Fruit fly (Drosophila melanogaster) whole organism, embryonic: Measurements from ENCODE around the gene CG8925.

ENCODE experiments used
- CG10147 ChIP-seq: fragments of 200-800 bp; sonication (Bioruptor generic); optimal IDR thresholded peaks from 2 replicates; lab custom pipeline; 2019; ENCODE audit warnings: missing biosample characterization, mild to moderate bottlenecking, missing genetic modification characterization, moderate library complexity
- CG10979 ChIP-seq: fragments of 200-800 bp; sonication (Bioruptor generic); optimal IDR thresholded peaks from 2 replicates; lab custom pipeline; 2018; ENCODE audit warnings: missing biosample characterization, mild to moderate bottlenecking, missing genetic modification characterization, moderate library complexity
- CG11695 ChIP-seq: fragments of 200-800 bp; sonication (Bioruptor generic); IDR thresholded peaks from 3 replicates; pipeline ENCODE4 v1.3.6; 2022; ENCODE audit warnings: missing biosample characterization, missing genetic modification characterization
- CG1233 ChIP-seq: fragments of 200-800 bp; sonication (Bioruptor generic); optimal IDR thresholded peaks from 4 replicates; lab custom pipeline; 2018; ENCODE audit warnings: missing biosample characterization, mild to moderate bottlenecking, missing genetic modification characterization
- CG13123 ChIP-seq: fragments of 200-800 bp; sonication (Bioruptor generic); optimal IDR thresholded peaks from 2 replicates; lab custom pipeline; 2016; ENCODE audit warnings: missing biosample characterization, missing genetic modification characterization
- CG13296 ChIP-seq: fragments of 200-800 bp; sonication (Bioruptor generic); optimal IDR thresholded peaks from 3 replicates; lab custom pipeline; 2018; ENCODE audit warnings: missing biosample characterization, mild to moderate bottlenecking, missing genetic modification characterization
- CG1529 ChIP-seq: fragments of 200-800 bp; sonication (Bioruptor generic); optimal IDR thresholded peaks from 3 replicates; lab custom pipeline; 2018; ENCODE audit warnings: missing biosample characterization, missing genetic modification characterization
- CG1602 ChIP-seq: fragments of 200-800 bp; sonication (Bioruptor generic); optimal IDR thresholded peaks from 3 replicates; lab custom pipeline; 2016; ENCODE audit warnings: missing biosample characterization, missing genetic modification characterization
- CG17802 ChIP-seq: fragments of 200-800 bp; sonication (Bioruptor generic); optimal IDR thresholded peaks from 2 replicates; lab custom pipeline; 2018; ENCODE audit warnings: missing biosample characterization, mild to moderate bottlenecking, missing genetic modification characterization, moderate library complexity
- CG18599 ChIP-seq: fragments of 200-800 bp; sonication (Bioruptor generic); optimal IDR thresholded peaks from 3 replicates; lab custom pipeline; 2017; ENCODE audit warnings: missing biosample characterization, missing genetic modification characterization, mild to moderate bottlenecking, moderate library complexity, missing genetic modification reagents
- CG2116 ChIP-seq: fragments of 200-800 bp; sonication (Bioruptor generic); optimal IDR thresholded peaks from 3 replicates; lab custom pipeline; 2018; ENCODE audit warnings: missing biosample characterization, mild to moderate bottlenecking, missing genetic modification characterization
- CG30403 ChIP-seq: fragments of 200-800 bp; sonication (Bioruptor generic); optimal IDR thresholded peaks from 3 replicates; lab custom pipeline; 2016; ENCODE audit warnings: missing biosample characterization, missing genetic modification characterization
- CG32532 ChIP-seq: fragments of 200-800 bp; sonication (Bioruptor generic); IDR thresholded peaks from 2 replicates; pipeline ENCODE4 v1.3.6; 2022; ENCODE audit warnings: missing biosample characterization, missing genetic modification characterization
- CG4404 ChIP-seq: fragments of 200-800 bp; sonication (Bioruptor generic); IDR thresholded peaks from 2 replicates; pipeline ENCODE4 v1.3.6; 2022; ENCODE audit warnings: missing biosample characterization, missing genetic modification characterization
- CG6175 ChIP-seq: fragments of 200-800 bp; sonication (Bioruptor generic); IDR thresholded peaks from 3 replicates; pipeline ENCODE4 v1.3.6; 2022; ENCODE audit warnings: missing biosample characterization, missing genetic modification characterization
- CG6254 ChIP-seq: fragments of 200-800 bp; sonication (Bioruptor generic); optimal IDR thresholded peaks from 3 replicates; lab custom pipeline; 2017; ENCODE audit warnings: mild to moderate bottlenecking, missing biosample characterization, missing genetic modification reagents, missing genetic modification characterization
- CG6683 ChIP-seq: fragments of 200-800 bp; sonication (Bioruptor generic); optimal IDR thresholded peaks from 2 replicates; lab custom pipeline; 2017; ENCODE audit warnings: missing biosample characterization, mild to moderate bottlenecking, missing genetic modification characterization, missing genetic modification reagents
- CG6765 ChIP-seq: fragments of 200-800 bp; sonication (Bioruptor generic); optimal IDR thresholded peaks from 3 replicates; lab custom pipeline; 2017; ENCODE audit warnings: missing biosample characterization, mild to moderate bottlenecking, missing genetic modification characterization
- CG7556 ChIP-seq: fragments of 200-800 bp; sonication (Bioruptor generic); optimal IDR thresholded peaks from 2 replicates; lab custom pipeline; 2017; ENCODE audit warnings: missing biosample characterization, mild to moderate bottlenecking, missing genetic modification characterization
- CG7963 ChIP-seq: fragments of 200-800 bp; sonication (Bioruptor generic); IDR thresholded peaks from 3 replicates; pipeline ENCODE4 v1.3.6; 2022; ENCODE audit warnings: missing biosample characterization, missing genetic modification characterization; ENCODE audit not compliant: partially characterized antibody
- CG8290 ChIP-seq, 3 experiments: fragments of 200-800 bp; sonication (Bioruptor generic); optimal IDR thresholded peaks; 2 replicates each; lab custom pipeline; 2016 to 2019; ENCODE audit warnings: missing biosample characterization in 3 of 3, missing genetic modification characterization in 3 of 3, mild to moderate bottlenecking in 2 of 3, moderate library complexity in 1 of 3
- CG8924 ChIP-seq: fragments of 200-800 bp; optimal IDR thresholded peaks from 3 replicates; lab custom pipeline; 2019; ENCODE audit warnings: missing biosample characterization, mild to moderate bottlenecking, missing genetic modification characterization, moderate library complexity
- CG9876 ChIP-seq: fragments of 200-800 bp; sonication (Bioruptor generic); optimal IDR thresholded peaks from 2 replicates; lab custom pipeline; 2016; ENCODE audit warnings: missing biosample characterization, missing genetic modification characterization
- CoRest ChIP-seq: fragments of 200-800 bp; sonication (Bioruptor generic); optimal IDR thresholded peaks from 3 replicates; lab custom pipeline; 2018; ENCODE audit warnings: missing biosample characterization, mild to moderate bottlenecking, missing genetic modification characterization, moderate library complexity
- D19B ChIP-seq: fragments of 200-800 bp; sonication (Bioruptor generic); optimal IDR thresholded peaks from 2 replicates; lab custom pipeline; 2017; ENCODE audit warnings: missing biosample characterization, mild to moderate bottlenecking, missing genetic modification characterization
- Fer1 ChIP-seq: fragments of 200-800 bp; sonication (Bioruptor generic); optimal IDR thresholded peaks from 2 replicates; lab custom pipeline; 2017; ENCODE audit warnings: missing biosample characterization, mild to moderate bottlenecking, missing genetic modification characterization
- Hr3 ChIP-seq: fragments of 200-800 bp; sonication (Bioruptor generic); optimal IDR thresholded peaks from 3 replicates; lab custom pipeline; 2016; ENCODE audit warnings: missing biosample characterization, missing genetic modification characterization
- Hr51 ChIP-seq, 2 experiments: fragments of 200-800 bp; sonication (Bioruptor generic); optimal IDR thresholded peaks; 2 replicates in 1 of 2; 3 replicates in 1 of 2; lab custom pipeline; 2016 to 2018; ENCODE audit warnings: missing biosample characterization in 2 of 2, missing genetic modification characterization in 2 of 2, mild to moderate bottlenecking in 1 of 2, moderate library complexity in 1 of 2
- Jarid2 ChIP-seq: fragments of 200-800 bp; sonication (Bioruptor generic); optimal IDR thresholded peaks from 3 replicates; lab custom pipeline; 2017; ENCODE audit warnings: mild to moderate bottlenecking, missing biosample characterization, missing genetic modification reagents, missing genetic modification characterization
- Meics ChIP-seq: fragments of 200-800 bp; sonication (Bioruptor generic); optimal IDR thresholded peaks from 2 replicates; lab custom pipeline; 2017; ENCODE audit warnings: missing biosample characterization, mild to moderate bottlenecking, missing genetic modification characterization
- PHDP ChIP-seq: fragments of 200-800 bp; sonication (Bioruptor generic); optimal IDR thresholded peaks from 3 replicates; lab custom pipeline; 2018; ENCODE audit warnings: missing biosample characterization, mild to moderate bottlenecking, missing genetic modification characterization, moderate library complexity
- corto ChIP-seq: fragments of 200-800 bp; sonication (Bioruptor generic); optimal IDR thresholded peaks from 2 replicates; lab custom pipeline; 2016; ENCODE audit warnings: missing biosample characterization, mild to moderate bottlenecking, missing genetic modification characterization, moderate library complexity
- cwo ChIP-seq: fragments of 200-800 bp; sonication (Bioruptor generic); optimal IDR thresholded peaks from 3 replicates; lab custom pipeline; 2017; ENCODE audit warnings: missing biosample characterization, missing genetic modification characterization, mild to moderate bottlenecking, moderate library complexity, missing genetic modification reagents
- fru ChIP-seq: fragments of >200 bp; optimal IDR thresholded peaks from 2 replicates; lab custom pipeline; 2017
- gfzf ChIP-seq: fragments of 200-800 bp; sonication (Bioruptor generic); optimal IDR thresholded peaks from 2 replicates; lab custom pipeline; 2016; ENCODE audit warnings: missing biosample characterization, mild to moderate bottlenecking, missing genetic modification characterization, moderate library complexity
- lab ChIP-seq: fragments of 200-800 bp; sonication (Bioruptor generic); optimal IDR thresholded peaks from 3 replicates; lab custom pipeline; 2017; ENCODE audit warnings: missing biosample characterization, missing genetic modification characterization, mild to moderate bottlenecking, moderate library complexity, missing genetic modification reagents
- lbe ChIP-seq: fragments of 200-800 bp; sonication (Bioruptor generic); optimal IDR thresholded peaks from 2 replicates; lab custom pipeline; 2016; ENCODE audit warnings: missing biosample characterization, mild to moderate bottlenecking, missing genetic modification characterization
- lola ChIP-seq, 3 experiments: fragments of >200 bp in 2 of 3; fragments of 200-800 bp in 1 of 3; sonication (Bioruptor generic) in 1 of 3; optimal IDR thresholded peaks; 2 replicates each; lab custom pipeline; 2017 to 2019; ENCODE audit warnings: missing biosample characterization in 3 of 3, missing genetic modification characterization in 3 of 3, mild to moderate bottlenecking in 1 of 3, moderate library complexity in 1 of 3
- lov ChIP-seq, 2 experiments: fragments of 200-800 bp in 1 of 2; fragments of >200 bp in 1 of 2; sonication (Bioruptor generic) in 1 of 2; IDR thresholded peaks in 1 of 2; optimal IDR thresholded peaks in 1 of 2; 2 replicates in 1 of 2; 3 replicates in 1 of 2; pipeline versions ENCODE4 v1.3.6 to Lab custom; 2017 to 2022; ENCODE audit warnings: missing biosample characterization in 1 of 2, missing genetic modification characterization in 1 of 2
- nom ChIP-seq: fragments of 200-800 bp; sonication (Bioruptor generic); optimal IDR thresholded peaks from 2 replicates; lab custom pipeline; 2017; ENCODE audit warnings: missing biosample characterization, missing genetic modification characterization, mild to moderate bottlenecking, moderate library complexity, missing genetic modification reagents
- phol ChIP-seq: fragments of 200-800 bp; sonication (Bioruptor generic); optimal IDR thresholded peaks from 3 replicates; lab custom pipeline; 2018; ENCODE audit warnings: missing biosample characterization, mild to moderate bottlenecking, missing genetic modification characterization, moderate library complexity
- pita ChIP-seq: fragments of 200-800 bp; sonication (Bioruptor generic); optimal IDR thresholded peaks from 2 replicates; lab custom pipeline; 2017; ENCODE audit warnings: missing biosample characterization, mild to moderate bottlenecking, missing genetic modification characterization
- row ChIP-seq: fragments of 200-800 bp; sonication (Bioruptor generic); IDR thresholded peaks from 3 replicates; pipeline ENCODE4 v1.3.6; 2022; ENCODE audit warnings: missing biosample characterization, missing genetic modification characterization
- sens ChIP-seq: fragments of 200-800 bp; sonication (Bioruptor generic); peaks from one replicate; lab custom pipeline; 2016; ENCODE audit warnings: missing biosample characterization, missing genetic modification characterization
- tgo ChIP-seq: fragments of 200-800 bp; sonication (Bioruptor generic); IDR thresholded peaks from 3 replicates; pipeline ENCODE4 v1.3.6; 2022; ENCODE audit warnings: missing biosample characterization, missing genetic modification characterization
- tna ChIP-seq: fragments of 200-800 bp; sonication (Bioruptor generic); IDR thresholded peaks from 2 replicates; pipeline ENCODE4 v1.3.6; 2022; ENCODE audit warnings: missing biosample characterization, missing genetic modification characterization; ENCODE audit not compliant: partially characterized antibody
- zfh2 ChIP-seq: fragments of 200-800 bp; sonication (Bioruptor generic); optimal IDR thresholded peaks from 2 replicates; lab custom pipeline; 2016; ENCODE audit warnings: missing biosample characterization, missing genetic modification characterization

Gene CG8925

DNA sequence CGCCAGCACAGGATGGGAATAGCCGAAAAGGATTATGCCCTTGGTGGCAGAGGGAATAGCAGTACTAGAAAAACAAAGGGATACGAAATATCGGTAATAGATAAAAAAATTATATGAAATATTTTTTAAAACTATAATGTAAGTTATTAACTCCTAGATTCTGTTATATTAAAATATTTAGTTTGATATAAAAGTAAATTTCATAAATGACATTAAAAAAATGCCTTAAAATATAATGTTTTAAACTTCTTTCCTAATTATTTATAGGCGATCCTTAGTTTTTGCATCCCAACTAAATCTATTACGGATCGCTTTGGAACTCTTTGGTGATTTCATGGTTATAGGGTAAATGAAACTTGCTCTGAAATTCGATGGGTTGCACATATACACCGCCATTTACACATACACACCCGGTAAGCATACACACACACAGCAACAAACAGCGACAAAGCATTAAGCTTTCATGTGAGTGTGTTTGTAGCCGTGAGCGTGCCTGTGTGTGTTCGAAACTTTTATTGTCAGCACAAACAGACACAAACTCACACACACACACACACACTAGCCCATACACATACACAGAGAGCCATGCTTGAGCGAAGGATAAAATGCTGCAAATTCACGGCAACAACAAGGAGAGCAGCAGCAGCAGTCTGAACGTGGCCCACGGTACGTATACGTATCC lies 42.1 kb downstream of the CG8925 start (continued):
- TF ChIP-seq CG10979 (tag; lab: Kevin White, UChicago) (peak; percentile 14), CG11695 (GFP tag; lab: Robert Waterston, UW) (0 out of 3 replicates have a peak, but pooled peaks have one; percentile 15), CG4404 (GFP tag; lab: Robert Waterston, UW) (no peak), CG2116 (GFP tag; lab: Kevin White, UChicago) (no peak), Hr51 (GFP tag; optimal IDR thresholded peaks at IDR 0.05; lab: Kevin White, UChicago) (peak in 1 of 2 experiments; percentile 36), CG1529 (GFP tag; lab: Kevin White, UChicago) (no peak), cwo (GFP tag; lab: Kevin White, UChicago) (peak; percentile 44), CG8290 (GFP tag; optimal IDR thresholded peaks at IDR 0.05; lab: Kevin White, UChicago) (no peak), CG8290 (tag; optimal IDR thresholded peaks at IDR 0.05; lab: Kevin White, UChicago) (peak in 1 of 2 experiments; percentile 1), CG13296 (GFP tag; lab: Kevin White, UChicago) (peak; percentile 28), CG1602 (no peak), corto (GFP tag; lab: Kevin White, UChicago) (no peak), zfh2 (GFP tag; lab: Kevin White, UChicago) (no peak), lov (optimal IDR thresholded peaks at IDR 0.05; lab: Kevin White, UChicago) (no peak), lov (GFP tag; IDR thresholded peaks at IDR 0.05; lab: Robert Waterston, UW) (0 out of 3 replicates have a peak, but pooled peaks have one; percentile 67), CG7963 (GFP tag; lab: Robert Waterston, UW) (no peak), phol (peak; percentile 31), sens (GFP tag; lab: Kevin White, UChicago) (peak; percentile 58), D19B (GFP tag; lab: Kevin White, UChicago) (peak; percentile 31), pita (GFP tag; lab: Kevin White, UChicago) (no peak), CG7556 (GFP tag; lab: Kevin White, UChicago) (peak; percentile 79), fru (lab: Kevin White, UChicago) (no peak), CG1233 (no peak), CG6765 (GFP tag; lab: Kevin White, UChicago) (peak; percentile 19), CG17802 (peak; percentile 42), CG10147 (GFP tag; lab: Kevin White, UChicago) (peak; percentile 31), lab (peak; percentile 48), nom (GFP tag; lab: Kevin White, UChicago) (peak; percentile 1), PHDP (tag; lab: Kevin White, UChicago) (peak; percentile 34), CG6254 (GFP tag; lab: Kevin White, UChicago) (peak; percentile 11), CG9876 (GFP tag; lab: Kevin White, UChicago) (no peak), CG18599 (peak; percentile 53), CoRest (tag; lab: Kevin White, UChicago) (peak; percentile 34), Meics (GFP tag; lab: Kevin White, UChicago) (peak; percentile 69), tgo (GFP tag; lab: Robert Waterston, UW) (no peak), row (GFP tag; lab: Robert Waterston, UW) (peak; percentile 5; the same call in 1 of the 3 replicates), Hr3 (GFP tag; lab: Kevin White, UChicago) (peak; percentile 12), gfzf (GFP tag; lab: Kevin White, UChicago) (no peak), CG13123 (GFP tag; lab: Kevin White, UChicago) (no peak), CG32532 (0 out of 2 replicates have a peak, but pooled peaks have one; percentile 2), CG8924 (peak; percentile 54), CG6683 (GFP tag; lab: Kevin White, UChicago) (peak; percentile 35), Fer1 (GFP tag; lab: Kevin White, UChicago) (peak; percentile 31), lbe (GFP tag; lab: Kevin White, UChicago) (no peak), CG6175 (GFP tag; lab: Robert Waterston, UW) (no peak), Jarid2 (GFP tag; lab: Kevin White, UChicago) (no peak), lola (GFP tag; optimal IDR thresholded peaks at IDR 0.05; lab: Kevin White, UChicago) (no peak), CG30403 (GFP tag; lab: Kevin White, UChicago) (peak; percentile 42), tna (GFP tag; lab: Robert Waterston, UW) (no peak)
